Fruit fly (Drosophila melanogaster) whole organism, embryonic: ENCODE results near the gene Tim17b2.

ENCODE experiments used
- Atf6 ChIP-seq: fragments of 200-800 bp; sonication (Bioruptor generic); IDR thresholded peaks from 2 replicates; pipeline ENCODE4 v1.3.6; 2022; ENCODE audit warnings: missing biosample characterization, missing genetic modification characterization
- B-H2 ChIP-seq: fragments of 200-800 bp; sonication (Bioruptor generic); optimal IDR thresholded peaks from 2 replicates; lab custom pipeline; 2018; ENCODE audit warnings: missing biosample characterization, mild to moderate bottlenecking, missing genetic modification characterization
- Bgb ChIP-seq: fragments of 200-800 bp; sonication (Bioruptor generic); IDR thresholded peaks from 2 replicates; pipeline ENCODE4 v1.3.6; 2022; ENCODE audit warnings: missing biosample characterization, missing genetic modification characterization; ENCODE audit not compliant: partially characterized antibody
- C15 ChIP-seq: fragments of 200-800 bp; sonication (Bioruptor generic); IDR thresholded peaks from 3 replicates; pipeline ENCODE4 v1.3.6; 2022; ENCODE audit warnings: missing biosample characterization, missing genetic modification characterization
- CG10267 ChIP-seq: fragments of 200-800 bp; sonication (Bioruptor generic); optimal IDR thresholded peaks from 2 replicates; lab custom pipeline; 2018; ENCODE audit warnings: missing biosample characterization, mild to moderate bottlenecking, missing genetic modification characterization, moderate library complexity
- CG10321 ChIP-seq: fragments of 200-800 bp; sonication (Bioruptor generic); IDR thresholded peaks from 2 replicates; pipeline ENCODE4 v1.3.6; 2022; ENCODE audit warnings: missing biosample characterization, missing genetic modification characterization
- CG11247 ChIP-seq: fragments of 200-800 bp; sonication (Bioruptor generic); IDR thresholded peaks from 2 replicates; pipeline ENCODE4 v1.3.6; 2022; ENCODE audit warnings: missing biosample characterization, missing genetic modification characterization
- CG11723 ChIP-seq: fragments of 200-800 bp; sonication (Bioruptor generic); optimal IDR thresholded peaks from 2 replicates; lab custom pipeline; 2017; ENCODE audit warnings: missing biosample characterization, mild to moderate bottlenecking, missing genetic modification characterization
- CG13123 ChIP-seq: fragments of 200-800 bp; sonication (Bioruptor generic); optimal IDR thresholded peaks from 2 replicates; lab custom pipeline; 2016; ENCODE audit warnings: missing biosample characterization, missing genetic modification characterization
- CG13775 ChIP-seq: fragments of 200-800 bp; sonication (Bioruptor generic); optimal IDR thresholded peaks from 3 replicates; lab custom pipeline; 2017; ENCODE audit warnings: missing biosample characterization, mild to moderate bottlenecking, missing genetic modification characterization
- CG15479 ChIP-seq: fragments of 200-800 bp; sonication (Bioruptor generic); optimal IDR thresholded peaks from 3 replicates; lab custom pipeline; 2019; ENCODE audit warnings: missing biosample characterization, mild to moderate bottlenecking, missing genetic modification characterization, moderate library complexity
- CG15601 ChIP-seq: fragments of 200-800 bp; sonication (Bioruptor generic); optimal IDR thresholded peaks from 3 replicates; lab custom pipeline; 2019; ENCODE audit warnings: missing biosample characterization, mild to moderate bottlenecking, missing genetic modification characterization, moderate library complexity
- CG16815 ChIP-seq: fragments of 200-800 bp; sonication (Bioruptor generic); optimal IDR thresholded peaks from 3 replicates; lab custom pipeline; 2017; ENCODE audit warnings: missing biosample characterization, mild to moderate bottlenecking, missing genetic modification characterization
- CG17612 ChIP-seq: fragments of 200-800 bp; sonication (Bioruptor generic); IDR thresholded peaks from 2 replicates; pipeline ENCODE4 v1.3.6; 2022; ENCODE audit warnings: missing biosample characterization, missing genetic modification characterization
- CG2678 ChIP-seq: fragments of 200-800 bp; sonication (Bioruptor generic); optimal IDR thresholded peaks from 3 replicates; lab custom pipeline; 2019; ENCODE audit warnings: missing biosample characterization, mild to moderate bottlenecking, missing genetic modification characterization, moderate library complexity
- CG2712 ChIP-seq: fragments of 200-800 bp; optimal IDR thresholded peaks from 3 replicates; lab custom pipeline; 2019; ENCODE audit warnings: missing biosample characterization, mild to moderate bottlenecking, missing genetic modification characterization, moderate library complexity
- CG33213 ChIP-seq: fragments of 200-800 bp; sonication (Bioruptor generic); optimal IDR thresholded peaks from 3 replicates; lab custom pipeline; 2016; ENCODE audit warnings: missing biosample characterization, missing genetic modification characterization
- CG4282 ChIP-seq: fragments of 200-800 bp; sonication (Bioruptor generic); optimal IDR thresholded peaks from 2 replicates; lab custom pipeline; 2016; ENCODE audit warnings: missing biosample characterization, missing genetic modification characterization
- CG6813 ChIP-seq: fragments of 200-800 bp; sonication (Bioruptor generic); optimal IDR thresholded peaks from 2 replicates; lab custom pipeline; 2017; ENCODE audit warnings: missing biosample characterization, missing genetic modification characterization, mild to moderate bottlenecking, moderate library complexity, missing genetic modification reagents
- CG7357 ChIP-seq: fragments of 200-800 bp; sonication (Bioruptor generic); IDR thresholded peaks from 3 replicates; pipeline ENCODE4 v1.3.6; 2022; ENCODE audit warnings: missing biosample characterization, missing genetic modification characterization
- CG7786 ChIP-seq: fragments of 200-800 bp; sonication (Bioruptor generic); optimal IDR thresholded peaks from 2 replicates; lab custom pipeline; 2016; ENCODE audit warnings: missing biosample characterization, missing genetic modification characterization
- CG7839 ChIP-seq: fragments of 200-800 bp; sonication (Bioruptor generic); optimal IDR thresholded peaks from 3 replicates; lab custom pipeline; 2018; ENCODE audit warnings: missing biosample characterization, mild to moderate bottlenecking, missing genetic modification characterization, moderate library complexity
- CG7963 ChIP-seq: fragments of 200-800 bp; sonication (Bioruptor generic); IDR thresholded peaks from 3 replicates; pipeline ENCODE4 v1.3.6; 2022; ENCODE audit warnings: missing biosample characterization, missing genetic modification characterization; ENCODE audit not compliant: partially characterized antibody
- Dbx ChIP-seq: fragments of 200-800 bp; sonication (Bioruptor generic); IDR thresholded peaks from 3 replicates; pipeline ENCODE4 v1.3.6; 2022; ENCODE audit warnings: missing biosample characterization, missing genetic modification characterization
- Fer1 ChIP-seq: fragments of 200-800 bp; sonication (Bioruptor generic); optimal IDR thresholded peaks from 2 replicates; lab custom pipeline; 2017; ENCODE audit warnings: missing biosample characterization, mild to moderate bottlenecking, missing genetic modification characterization
- Hr3 ChIP-seq: fragments of 200-800 bp; sonication (Bioruptor generic); optimal IDR thresholded peaks from 3 replicates; lab custom pipeline; 2016; ENCODE audit warnings: missing biosample characterization, missing genetic modification characterization
- MTF-1 ChIP-seq: fragments of 200-800 bp; sonication (Bioruptor generic); optimal IDR thresholded peaks from 2 replicates; lab custom pipeline; 2018; ENCODE audit warnings: missing biosample characterization, mild to moderate bottlenecking, missing genetic modification characterization, borderline replicate concordance
- Med ChIP-seq: fragments of 200-800 bp; sonication (Bioruptor generic); peaks from one replicate; lab custom pipeline; 2016; ENCODE audit warnings: missing biosample characterization, missing genetic modification characterization, mild to moderate bottlenecking, inconsistent platforms, moderate library complexity
- NC2α ChIP-seq: fragments of 200-800 bp; sonication (Bioruptor generic); optimal IDR thresholded peaks from 2 replicates; lab custom pipeline; 2016; ENCODE audit warnings: missing biosample characterization, missing genetic modification characterization
- Nf-YC ChIP-seq: fragments of 200-800 bp; optimal IDR thresholded peaks from 3 replicates; lab custom pipeline; 2019; ENCODE audit warnings: missing biosample characterization, mild to moderate bottlenecking, missing genetic modification characterization, moderate library complexity
- bbx ChIP-seq: fragments of 200-800 bp; sonication (Bioruptor generic); IDR thresholded peaks from 2 replicates; pipeline ENCODE4 v1.3.6; 2022; ENCODE audit warnings: missing biosample characterization, missing genetic modification characterization; ENCODE audit not compliant: partially characterized antibody
- bcd ChIP-seq: fragments of 200-800 bp; sonication (Bioruptor generic); optimal IDR thresholded peaks from 2 replicates; lab custom pipeline; 2017; ENCODE audit warnings: missing biosample characterization, mild to moderate bottlenecking, missing genetic modification characterization
- bsh ChIP-seq, 2 experiments: fragments of 200-800 bp; sonication (Bioruptor generic); optimal IDR thresholded peaks; 2 replicates each; lab custom pipeline; 2017 to 2018; ENCODE audit warnings: mild to moderate bottlenecking in 2 of 2, missing biosample characterization in 2 of 2, missing genetic modification characterization in 2 of 2, moderate library complexity in 1 of 2
- cad ChIP-seq: fragments of >200 bp; optimal IDR thresholded peaks from 2 replicates; lab custom pipeline; 2017; ENCODE audit warnings: missing biosample characterization, missing genetic modification characterization
- da ChIP-seq: fragments of 200-800 bp; sonication (Bioruptor generic); optimal IDR thresholded peaks from 2 replicates; lab custom pipeline; 2016; ENCODE audit warnings: missing biosample characterization, missing genetic modification characterization
- danr ChIP-seq: fragments of 200-800 bp; sonication (Bioruptor generic); IDR thresholded peaks from 2 replicates; pipeline ENCODE4 v1.3.6; 2022; ENCODE audit warnings: missing biosample characterization, missing genetic modification characterization
- dimm ChIP-seq: fragments of 200-800 bp; sonication (Bioruptor generic); IDR thresholded peaks from 2 replicates; pipeline ENCODE4 v1.3.6; 2022; ENCODE audit warnings: missing biosample characterization, missing genetic modification characterization
- eve ChIP-seq, 2 experiments: fragments of >200 bp; optimal IDR thresholded peaks; 2 replicates each; lab custom pipeline; 2017; ENCODE audit warnings: missing biosample characterization in 2 of 2, missing genetic modification characterization in 2 of 2
- fd96Cb ChIP-seq: fragments of 200-800 bp; sonication (Bioruptor generic); optimal IDR thresholded peaks from 2 replicates; lab custom pipeline; 2018; ENCODE audit warnings: missing biosample characterization, mild to moderate bottlenecking, missing genetic modification characterization, moderate library complexity
- gce ChIP-seq: fragments of 200-800 bp; sonication (Bioruptor generic); IDR thresholded peaks from 3 replicates; pipeline ENCODE4 v1.3.6; 2022; ENCODE audit warnings: missing biosample characterization, missing genetic modification characterization
- ham ChIP-seq: fragments of 200-800 bp; sonication (Bioruptor generic); IDR thresholded peaks from 2 replicates; pipeline ENCODE4 v1.3.6; 2022; ENCODE audit warnings: missing biosample characterization, missing genetic modification characterization
- klu ChIP-seq: fragments of 200-800 bp; sonication (Bioruptor generic); IDR thresholded peaks from 2 replicates; pipeline ENCODE4 v1.3.6; 2022; ENCODE audit warnings: missing biosample characterization, missing genetic modification characterization
- lbe ChIP-seq: fragments of 200-800 bp; sonication (Bioruptor generic); optimal IDR thresholded peaks from 2 replicates; lab custom pipeline; 2016; ENCODE audit warnings: missing biosample characterization, mild to moderate bottlenecking, missing genetic modification characterization
- lola ChIP-seq, 3 experiments: fragments of >200 bp in 2 of 3; fragments of 200-800 bp in 1 of 3; sonication (Bioruptor generic) in 1 of 3; optimal IDR thresholded peaks; 2 replicates each; lab custom pipeline; 2017 to 2019; ENCODE audit warnings: missing biosample characterization in 3 of 3, missing genetic modification characterization in 3 of 3, mild to moderate bottlenecking in 1 of 3, moderate library complexity in 1 of 3
- luna ChIP-seq: fragments of 200-800 bp; sonication (Bioruptor generic); optimal IDR thresholded peaks from 2 replicates; lab custom pipeline; 2016; ENCODE audit warnings: missing biosample characterization, missing genetic modification characterization
- phol ChIP-seq: fragments of 200-800 bp; sonication (Bioruptor generic); optimal IDR thresholded peaks from 3 replicates; lab custom pipeline; 2018; ENCODE audit warnings: missing biosample characterization, mild to moderate bottlenecking, missing genetic modification characterization, moderate library complexity
- pros ChIP-seq: fragments of 200-800 bp; sonication (Bioruptor generic); optimal IDR thresholded peaks from 3 replicates; lab custom pipeline; 2019; ENCODE audit warnings: missing biosample characterization, mild to moderate bottlenecking, missing genetic modification characterization, moderate library complexity
- row ChIP-seq: fragments of 200-800 bp; sonication (Bioruptor generic); IDR thresholded peaks from 3 replicates; pipeline ENCODE4 v1.3.6; 2022; ENCODE audit warnings: missing biosample characterization, missing genetic modification characterization
- sima ChIP-seq: fragments of 200-800 bp; sonication (Bioruptor generic); optimal IDR thresholded peaks from 2 replicates; lab custom pipeline; 2016; ENCODE audit warnings: missing biosample characterization, missing genetic modification characterization
- slp2 ChIP-seq: fragments of 200-800 bp; sonication (Bioruptor generic); optimal IDR thresholded peaks from 2 replicates; lab custom pipeline; 2016; ENCODE audit warnings: missing biosample characterization, missing genetic modification characterization
- tap ChIP-seq: fragments of 200-800 bp; optimal IDR thresholded peaks from 3 replicates; lab custom pipeline; 2019; ENCODE audit warnings: missing biosample characterization, mild to moderate bottlenecking, missing genetic modification characterization, moderate library complexity
- tio ChIP-seq: fragments of 200-800 bp; sonication (Bioruptor generic); optimal IDR thresholded peaks from 2 replicates; lab custom pipeline; 2017; ENCODE audit warnings: missing biosample characterization, missing genetic modification characterization, inconsistent platforms

Tim17b2 gene

DNA sequence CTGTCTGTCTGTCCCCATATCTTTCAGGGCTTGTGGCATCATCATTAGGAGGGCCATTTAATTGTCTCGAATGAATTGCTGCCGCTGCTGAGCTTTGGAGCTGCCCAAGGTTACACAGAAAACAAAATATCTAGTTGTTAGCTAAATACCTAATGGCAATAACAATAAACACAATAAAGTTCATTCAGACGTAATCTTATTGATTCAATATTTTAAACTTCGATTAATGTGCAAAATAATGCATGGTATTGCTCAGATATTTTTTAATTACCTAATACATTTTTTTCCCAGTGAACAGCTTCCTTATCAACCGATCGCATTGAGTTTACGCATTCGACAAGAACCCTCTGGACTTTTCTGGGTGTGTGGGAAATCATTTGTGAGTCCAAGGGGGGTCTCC is 19.4 kb upstream of the Tim17b2 start (continued):
- TF ChIP-seq lbe (no peak), CG11247 (GFP tag; lab: Robert Waterston, UW) (no peak), slp2 (GFP tag; lab: Kevin White, UChicago) (no peak), CG4282 (GFP tag; lab: Kevin White, UChicago) (no peak), CG2712 (peak; percentile 60), klu (GFP tag; lab: Robert Waterston, UW) (no peak), MTF-1 (GFP tag; lab: Kevin White, UChicago) (no peak), CG15601 (tag; lab: Kevin White, UChicago) (peak; percentile 12), Bgb (GFP tag; lab: Robert Waterston, UW) (no peak), Atf6 (GFP tag; lab: Robert Waterston, UW) (no peak), CG2678 (peak; percentile 21), eve (GFP tag; optimal IDR thresholded peaks at IDR 0.05; lab: Kevin White, UChicago) (no peak), C15 (GFP tag; lab: Robert Waterston, UW) (no peak), Fer1 (no peak), NC2α (GFP tag; lab: Kevin White, UChicago) (no peak), CG11723 (no peak), CG13123 (GFP tag; lab: Kevin White, UChicago) (no peak), Nf-YC (tag; lab: Kevin White, UChicago) (no peak), CG33213 (GFP tag; lab: Kevin White, UChicago) (no peak), tio (no peak), bsh (GFP tag; optimal IDR thresholded peaks at IDR 0.05; lab: Kevin White, UChicago) (peak in 1 of 2 experiments; percentile 74), Med (GFP tag; lab: Kevin White, UChicago) (peak; percentile 33), CG7357 (GFP tag; lab: Robert Waterston, UW) (no peak), CG15479 (GFP tag; lab: Kevin White, UChicago) (no peak), tap (tag; lab: Kevin White, UChicago) (no peak), luna (GFP tag; lab: Kevin White, UChicago) (no peak), da (GFP tag; lab: Kevin White, UChicago) (no peak), lola (GFP tag; optimal IDR thresholded peaks at IDR 0.05; lab: Kevin White, UChicago) (peak in 1 of 3 experiments; percentile 48), Dbx (GFP tag; lab: Robert Waterston, UW) (no peak), CG6813 (GFP tag; lab: Kevin White, UChicago) (no peak), sima (GFP tag; lab: Kevin White, UChicago) (no peak), bcd (no peak), fd96Cb (peak; percentile 37), CG13775 (GFP tag; lab: Kevin White, UChicago) (no peak), gce (GFP tag; lab: Robert Waterston, UW) (no peak), cad (no peak), CG10321 (no peak), CG17612 (GFP tag; lab: Robert Waterston, UW) (no peak), pros (GFP tag; lab: Kevin White, UChicago) (no peak), CG16815 (GFP tag; lab: Kevin White, UChicago) (no peak), danr (GFP tag; lab: Robert Waterston, UW) (no peak), dimm (no peak), phol (tag; lab: Kevin White, UChicago) (peak; percentile 40), CG7839 (tag; lab: Kevin White, UChicago) (peak; percentile 36), CG7786 (GFP tag; lab: Kevin White, UChicago) (no peak), B-H2 (no peak), bbx (GFP tag; lab: Robert Waterston, UW) (no peak), CG7963 (no peak), ham (no peak), Hr3 (GFP tag; lab: Kevin White, UChicago) (no peak), row (GFP tag; lab: Robert Waterston, UW) (peak; percentile 35; the same call in 1 of the 3 replicates), CG10267 (peak; percentile 15)
